Fruit fly (Drosophila melanogaster) whole organism, prepupa: ENCODE results near the gene Prosbeta2.
A peak's percentile ranks its signal among the peaks of the same experiment; 100 is the strongest.

Experiments used
- CG11762 ChIP-seq: fragments of 200-800 bp; sonication (Bioruptor generic); optimal IDR thresholded peaks from 3 replicates; lab custom pipeline; 2016; ENCODE audit warnings: missing biosample characterization, missing genetic modification characterization; ENCODE audit not compliant: insufficient read depth
- CG1621 ChIP-seq: fragments of 200-800 bp; sonication (Bioruptor generic); optimal IDR thresholded peaks from 3 replicates; lab custom pipeline; 2018; ENCODE audit warnings: missing biosample characterization, mild to moderate bottlenecking, missing genetic modification characterization
- CG16779 ChIP-seq: fragments of 200-800 bp; sonication (Bioruptor generic); optimal IDR thresholded peaks from 3 replicates; lab custom pipeline; 2017; ENCODE audit warnings: missing biosample characterization, mild to moderate bottlenecking, missing genetic modification characterization
- CG3032 ChIP-seq: fragments of 200-800 bp; optimal IDR thresholded peaks from 2 replicates; lab custom pipeline; 2019; ENCODE audit warnings: missing biosample characterization, mild to moderate bottlenecking, missing genetic modification characterization, moderate library complexity
- CG31627 ChIP-seq: fragments of 200-800 bp; sonication (Bioruptor generic); optimal IDR thresholded peaks from 3 replicates; lab custom pipeline; 2016; ENCODE audit warnings: missing biosample characterization, missing genetic modification characterization
- CG3919 ChIP-seq: fragments of 200-800 bp; sonication (Bioruptor generic); optimal IDR thresholded peaks from 3 replicates; lab custom pipeline; 2016; ENCODE audit warnings: missing biosample characterization, missing genetic modification characterization
- CG6163 ChIP-seq: fragments of 200-800 bp; sonication (Bioruptor generic); IDR thresholded peaks from 3 replicates; pipeline ENCODE4 v1.3.6; 2022; ENCODE audit warnings: missing biosample characterization, missing genetic modification characterization
- CG6792 ChIP-seq: fragments of 200-800 bp; sonication (Bioruptor generic); optimal IDR thresholded peaks from 3 replicates; lab custom pipeline; 2016; ENCODE audit warnings: missing biosample characterization, missing genetic modification characterization
- CG6854 ChIP-seq: fragments of 200-800 bp; sonication (Bioruptor generic); optimal IDR thresholded peaks from 2 replicates; lab custom pipeline; 2017; ENCODE audit warnings: missing biosample characterization, mild to moderate bottlenecking, missing genetic modification characterization
- CG7368 ChIP-seq: fragments of 200-800 bp; sonication (Bioruptor generic); optimal IDR thresholded peaks from 3 replicates; lab custom pipeline; 2016; ENCODE audit warnings: missing biosample characterization, missing genetic modification characterization
- CG8119 ChIP-seq: fragments of 200-800 bp; sonication (Bioruptor generic); IDR thresholded peaks from 3 replicates; pipeline ENCODE4 v1.3.6; 2022; ENCODE audit warnings: missing biosample characterization, missing genetic modification characterization
- CG8632 ChIP-seq: fragments of 200-800 bp; sonication (Bioruptor generic); optimal IDR thresholded peaks from 3 replicates; lab custom pipeline; 2016; ENCODE audit warnings: missing biosample characterization, missing genetic modification characterization
- Eip75B ChIP-seq: fragments of 200-800 bp; sonication (Bioruptor generic); optimal IDR thresholded peaks from 3 replicates; lab custom pipeline; 2016; ENCODE audit warnings: missing biosample characterization, missing genetic modification characterization
- Ets21C ChIP-seq: fragments of 200-800 bp; sonication (Bioruptor generic); optimal IDR thresholded peaks from 3 replicates; lab custom pipeline; 2016; ENCODE audit warnings: missing biosample characterization, missing genetic modification characterization
- Ets96B ChIP-seq: fragments of 200-800 bp; optimal IDR thresholded peaks from 2 replicates; lab custom pipeline; 2019; ENCODE audit warnings: missing biosample characterization, mild to moderate bottlenecking, missing genetic modification characterization, moderate library complexity
- Hr38 ChIP-seq: sonication (Bioruptor generic); optimal IDR thresholded peaks from 2 replicates; lab custom pipeline; 2016; ENCODE audit warnings: missing biosample characterization, missing genetic modification characterization
- Hr39 ChIP-seq: fragments of 200-800 bp; sonication (Bioruptor generic); optimal IDR thresholded peaks from 2 replicates; lab custom pipeline; 2016; ENCODE audit warnings: missing biosample characterization, missing genetic modification characterization
- Lpt ChIP-seq: fragments of 200-800 bp; sonication (Bioruptor generic); optimal IDR thresholded peaks from 3 replicates; lab custom pipeline; 2016; ENCODE audit warnings: missing biosample characterization, missing genetic modification characterization
- OdsH ChIP-seq: fragments of 200-800 bp; sonication (Bioruptor generic); optimal IDR thresholded peaks from 3 replicates; lab custom pipeline; 2016; ENCODE audit warnings: missing biosample characterization, missing genetic modification characterization
- Smox ChIP-seq: fragments of 200-800 bp; sonication (Bioruptor generic); optimal IDR thresholded peaks from 3 replicates; lab custom pipeline; 2016; ENCODE audit warnings: missing biosample characterization, missing genetic modification characterization
- acj6 ChIP-seq: fragments of 200-800 bp; sonication (Bioruptor generic); optimal IDR thresholded peaks from 3 replicates; lab custom pipeline; 2016; ENCODE audit warnings: missing biosample characterization, missing genetic modification characterization
- esn ChIP-seq: fragments of 200-800 bp; sonication (Bioruptor generic); optimal IDR thresholded peaks from 2 replicates; lab custom pipeline; 2016; ENCODE audit warnings: missing biosample characterization, mild to moderate bottlenecking, missing genetic modification characterization, moderate library complexity
- fd85E ChIP-seq: fragments of 200-800 bp; sonication (Bioruptor generic); optimal IDR thresholded peaks from 3 replicates; lab custom pipeline; 2016; ENCODE audit warnings: missing biosample characterization, missing genetic modification characterization
- fkh ChIP-seq: fragments of 200-800 bp; sonication (Bioruptor generic); optimal IDR thresholded peaks from 3 replicates; lab custom pipeline; 2017; ENCODE audit warnings: missing biosample characterization, mild to moderate bottlenecking, missing genetic modification characterization, moderate library complexity
- net ChIP-seq: fragments of 200-800 bp; sonication (Bioruptor generic); optimal IDR thresholded peaks from 3 replicates; lab custom pipeline; 2016; ENCODE audit warnings: missing biosample characterization, missing genetic modification characterization
- pdm3 ChIP-seq: fragments of 200-800 bp; sonication (Bioruptor generic); optimal IDR thresholded peaks from 3 replicates; lab custom pipeline; 2016; ENCODE audit warnings: missing biosample characterization, missing genetic modification characterization
- salr ChIP-seq, 2 experiments: fragments of 200-800 bp; sonication (Bioruptor generic); optimal IDR thresholded peaks; 3 replicates each; lab custom pipeline; 2016 to 2018; ENCODE audit warnings: missing biosample characterization in 2 of 2, missing genetic modification characterization in 2 of 2, mild to moderate bottlenecking in 1 of 2
- spab ChIP-seq: fragments of 200-800 bp; sonication (Bioruptor generic); optimal IDR thresholded peaks from 2 replicates; lab custom pipeline; 2017; ENCODE audit warnings: missing biosample characterization, mild to moderate bottlenecking, missing genetic modification characterization, missing genetic modification reagents
- ss ChIP-seq, 2 experiments: fragments of 200-800 bp; sonication (Bioruptor generic); optimal IDR thresholded peaks; 2 replicates in 1 of 2; 3 replicates in 1 of 2; lab custom pipeline; 2017 to 2018; ENCODE audit warnings: mild to moderate bottlenecking in 2 of 2, missing biosample characterization in 2 of 2, missing genetic modification characterization in 2 of 2, moderate library complexity in 1 of 2
- svp ChIP-seq: fragments of 200-800 bp; sonication (Bioruptor generic); peaks from one replicate; lab custom pipeline; 2016; ENCODE audit warnings: missing biosample characterization, missing genetic modification characterization
- topi ChIP-seq: fragments of 200-800 bp; sonication (Bioruptor generic); optimal IDR thresholded peaks from 3 replicates; lab custom pipeline; 2016; ENCODE audit warnings: missing biosample characterization, missing genetic modification characterization
- vri ChIP-seq: fragments of 200-800 bp; sonication (Bioruptor generic); optimal IDR thresholded peaks from 3 replicates; lab custom pipeline; 2016; ENCODE audit warnings: missing biosample characterization, mild to moderate bottlenecking, missing genetic modification characterization

Prosbeta2 gene

DNA sequence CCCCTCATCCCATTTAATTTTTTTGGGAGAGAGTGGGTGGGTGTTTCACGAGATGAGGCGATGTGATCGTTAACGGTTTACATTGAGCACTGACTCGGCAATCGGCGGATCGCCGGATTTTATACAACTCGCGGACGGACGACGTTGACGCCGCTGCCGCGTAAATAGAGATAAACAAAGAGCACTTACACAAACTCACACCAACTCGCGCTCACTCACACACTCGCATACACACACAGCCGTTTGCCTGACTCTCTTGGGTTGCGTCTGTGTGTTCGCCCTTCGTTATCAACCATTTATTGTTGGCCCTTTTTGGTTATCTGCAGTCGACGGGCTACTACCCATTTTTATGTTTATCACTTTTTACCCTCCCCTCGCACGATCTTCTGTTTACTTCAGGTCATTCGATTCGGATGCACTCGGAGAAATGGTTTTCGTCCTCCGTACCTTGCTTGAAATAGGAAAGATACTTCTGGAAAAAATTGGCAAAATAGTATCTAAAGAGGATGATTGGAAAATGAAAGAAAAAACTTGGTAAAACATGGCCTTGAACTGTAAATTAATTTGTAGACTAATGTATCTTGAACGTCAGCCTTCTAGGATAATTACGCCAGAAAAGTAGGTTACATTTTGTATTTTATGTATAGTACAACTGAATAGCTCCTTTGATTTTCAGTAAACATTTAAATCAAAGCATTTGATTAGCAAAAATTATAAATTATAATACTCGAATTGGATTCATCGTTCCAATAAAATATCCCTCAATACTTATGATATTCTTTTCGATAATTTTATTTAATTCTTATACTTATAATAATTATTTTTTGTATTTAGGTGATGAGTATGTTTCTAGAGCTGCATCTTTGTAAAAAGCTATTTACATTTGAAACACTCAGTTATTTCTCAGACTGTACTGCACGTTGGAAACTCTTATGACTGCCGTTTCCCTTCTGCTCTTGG is 21.9 kb upstream of the Prosbeta2 start (continued):
- TF ChIP-seq topi (GFP tag; lab: Kevin White, UChicago): peak; percentile 51
- peak; percentile 64 for TF ChIP-seq Smox (GFP tag; lab: Kevin White, UChicago)
- TF ChIP-seq pdm3 (GFP tag; lab: Kevin White, UChicago): peak; percentile 37
- peak; percentile 33 for TF ChIP-seq CG8632 (GFP tag; lab: Kevin White, UChicago)
- peak; percentile 44 for TF ChIP-seq OdsH
- peak; percentile 67 for TF ChIP-seq Hr39 (GFP tag; lab: Kevin White, UChicago)
- peak; percentile 68 for TF ChIP-seq CG3032 (tag; lab: Kevin White, UChicago)
- peak; percentile 23 for TF ChIP-seq CG11762
- TF ChIP-seq salr (GFP tag; optimal IDR thresholded peaks at IDR 0.05; lab: Kevin White, UChicago): peak; percentile 20 to 82
- no peak for TF ChIP-seq CG8119
- TF ChIP-seq CG6792 (GFP tag; lab: Kevin White, UChicago): peak; percentile 23
- peak; percentile 79 for TF ChIP-seq esn (GFP tag; lab: Kevin White, UChicago)
- TF ChIP-seq acj6 (GFP tag; lab: Kevin White, UChicago): peak; percentile 59
- peak; percentile 19 for TF ChIP-seq Eip75B
- TF ChIP-seq Ets96B (tag; lab: Kevin White, UChicago): peak; percentile 48
- TF ChIP-seq net (GFP tag; lab: Kevin White, UChicago): peak; percentile 16
- peak; percentile 65 for TF ChIP-seq CG31627 (GFP tag; lab: Kevin White, UChicago)
- TF ChIP-seq CG16779 (tag; lab: Kevin White, UChicago): no peak

DNA sequence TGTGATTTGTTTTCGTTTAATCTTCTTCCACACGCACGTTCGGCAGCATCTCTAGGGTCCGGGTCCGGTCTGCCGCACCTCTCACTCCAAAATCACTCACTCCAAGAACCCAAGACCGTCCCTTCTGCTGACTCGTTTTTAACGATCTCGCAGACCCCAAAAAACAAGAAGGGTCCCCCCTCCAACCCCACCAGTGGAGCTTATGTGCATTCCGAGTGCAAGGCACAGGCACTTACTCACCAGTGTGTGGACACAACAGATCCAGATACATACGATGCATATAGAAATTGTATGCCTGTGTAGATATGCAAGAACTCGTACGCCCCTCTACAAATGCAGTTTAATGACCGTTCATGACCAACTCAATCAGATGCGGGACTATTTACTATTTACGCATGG is 21.3 kb upstream of the Prosbeta2 start:
- TF ChIP-seq ss (GFP tag; optimal IDR thresholded peaks at IDR 0.05; lab: Kevin White, UChicago) (peak in 1 of 2 experiments; percentile 58), fkh (GFP tag; lab: Kevin White, UChicago) (peak; percentile 9), salr (GFP tag; optimal IDR thresholded peaks at IDR 0.05; lab: Kevin White, UChicago) (no peak), CG6163 (GFP tag; lab: Robert Waterston, UW) (peak; percentile 51; the same call in 1 of the 3 replicates), vri (GFP tag; lab: Kevin White, UChicago) (peak; percentile 3), CG6854 (GFP tag; lab: Kevin White, UChicago) (peak; percentile 31), CG1621 (tag; lab: Kevin White, UChicago) (peak; percentile 70), Hr38 (GFP tag; lab: Kevin White, UChicago) (no peak), esn (GFP tag; lab: Kevin White, UChicago) (no peak), acj6 (GFP tag; lab: Kevin White, UChicago) (no peak)

DNA sequence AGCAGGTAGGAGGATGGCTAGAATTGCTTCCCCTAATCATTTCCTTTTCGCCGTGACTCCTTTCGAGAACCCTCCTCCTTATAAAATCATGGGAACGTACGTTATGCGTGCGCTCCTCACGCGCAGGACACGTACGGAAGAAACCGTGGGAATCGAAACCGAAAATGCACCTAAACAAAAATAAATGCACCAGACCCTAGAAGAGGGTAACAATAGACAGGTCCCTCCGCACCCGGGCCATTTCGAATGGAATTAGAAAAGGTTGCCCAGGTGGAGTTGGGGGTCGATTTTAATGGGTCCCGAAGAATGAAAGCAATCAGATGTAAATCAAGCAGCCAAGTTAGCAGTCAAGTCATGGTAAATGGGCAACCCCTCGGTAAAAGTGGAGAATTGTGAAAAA is 20.4 kb upstream of the Prosbeta2 start, which contains the start of gene CG3349:
CG3349 (plus strand) TSS at position 289 of the 400 bp plus-strand sequence.
- TF ChIP-seq fkh (GFP tag; lab: Kevin White, UChicago) (no peak), ss (GFP tag; optimal IDR thresholded peaks at IDR 0.05; lab: Kevin White, UChicago) (no peak), CG8632 (GFP tag; lab: Kevin White, UChicago) (no peak), Ets21C (GFP tag; lab: Kevin White, UChicago) (no peak), Lpt (GFP tag; lab: Kevin White, UChicago) (no peak)

DNA sequence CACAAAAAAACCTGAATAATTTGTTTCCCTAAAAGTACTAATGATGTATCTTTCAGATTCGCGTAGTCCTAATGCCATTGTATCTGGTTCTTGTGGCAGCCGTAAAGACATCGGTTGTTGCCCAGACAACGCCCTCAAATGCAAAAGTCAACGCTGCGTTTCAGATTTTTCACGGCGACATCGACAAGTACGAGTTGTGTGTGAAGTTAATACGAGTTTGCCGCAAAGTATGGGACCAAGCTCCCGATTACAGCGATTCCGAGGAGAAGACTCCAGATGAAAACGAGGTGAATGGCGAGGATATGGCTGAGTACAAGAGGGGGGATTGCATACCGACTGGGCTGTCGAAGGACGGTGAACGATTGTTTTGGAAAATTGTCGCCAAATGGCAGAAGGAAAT is 19.7 kb upstream of the Prosbeta2 start:
- TF ChIP-seq CG3919 (GFP tag; lab: Kevin White, UChicago) (no peak), spab (GFP tag; lab: Kevin White, UChicago) (no peak), svp (GFP tag; lab: Kevin White, UChicago) (peak; percentile 36), fd85E (GFP tag; lab: Kevin White, UChicago) (no peak), CG7368 (GFP tag; lab: Kevin White, UChicago) (no peak), CG3032 (tag; lab: Kevin White, UChicago) (no peak)
